Fruit fly (Drosophila melanogaster) whole organism, embryonic: ENCODE results near the gene CG32772.

Experiments used
- CG10654 ChIP-seq: fragments of 200-800 bp; sonication (Bioruptor generic); optimal IDR thresholded peaks from 2 replicates; lab custom pipeline; 2016; ENCODE audit warnings: missing biosample characterization, missing genetic modification characterization
- CG10959 ChIP-seq: fragments of 200-800 bp; sonication (Bioruptor generic); IDR thresholded peaks from 2 replicates; pipeline ENCODE4 v1.3.6; 2022; ENCODE audit warnings: missing biosample characterization, missing genetic modification characterization
- CG12942 ChIP-seq: fragments of 200-800 bp; sonication (Bioruptor generic); optimal IDR thresholded peaks from 3 replicates; lab custom pipeline; 2016; ENCODE audit warnings: missing biosample characterization, missing genetic modification characterization
- CG13123 ChIP-seq: fragments of 200-800 bp; sonication (Bioruptor generic); optimal IDR thresholded peaks from 2 replicates; lab custom pipeline; 2016; ENCODE audit warnings: missing biosample characterization, missing genetic modification characterization
- CG13775 ChIP-seq: fragments of 200-800 bp; sonication (Bioruptor generic); optimal IDR thresholded peaks from 3 replicates; lab custom pipeline; 2017; ENCODE audit warnings: missing biosample characterization, mild to moderate bottlenecking, missing genetic modification characterization
- CG14965 ChIP-seq: fragments of 200-800 bp; sonication (Bioruptor generic); optimal IDR thresholded peaks from 2 replicates; lab custom pipeline; 2016; ENCODE audit warnings: missing biosample characterization, missing genetic modification characterization, borderline replicate concordance
- CG16863 ChIP-seq: fragments of 200-800 bp; sonication (Bioruptor generic); optimal IDR thresholded peaks from 3 replicates; lab custom pipeline; 2016; ENCODE audit warnings: missing biosample characterization, missing genetic modification characterization
- CG17186 ChIP-seq: fragments of 200-800 bp; sonication (Bioruptor generic); optimal IDR thresholded peaks from 3 replicates; lab custom pipeline; 2017; ENCODE audit warnings: missing biosample characterization, missing genetic modification reagents, missing genetic modification characterization
- CG17802 ChIP-seq: fragments of 200-800 bp; sonication (Bioruptor generic); optimal IDR thresholded peaks from 2 replicates; lab custom pipeline; 2018; ENCODE audit warnings: missing biosample characterization, mild to moderate bottlenecking, missing genetic modification characterization, moderate library complexity
- CG18476 ChIP-seq: fragments of 200-800 bp; sonication (Bioruptor generic); optimal IDR thresholded peaks from 2 replicates; lab custom pipeline; 2016; ENCODE audit warnings: missing biosample characterization, mild to moderate bottlenecking, missing genetic modification characterization
- CG2202 ChIP-seq: fragments of 200-800 bp; sonication (Bioruptor generic); optimal IDR thresholded peaks from 2 replicates; lab custom pipeline; 2018; ENCODE audit warnings: missing biosample characterization, mild to moderate bottlenecking, missing genetic modification characterization
- CG31441 ChIP-seq: fragments of 200-800 bp; sonication (Bioruptor generic); IDR thresholded peaks from 2 replicates; pipeline ENCODE4 v1.3.6; 2022; ENCODE audit warnings: missing biosample characterization, missing genetic modification characterization
- CG32767 ChIP-seq: fragments of 200-800 bp; sonication (Bioruptor generic); IDR thresholded peaks from 2 replicates; pipeline ENCODE4 v1.3.6; 2022; ENCODE audit warnings: missing biosample characterization, missing genetic modification characterization
- CG6813 ChIP-seq: fragments of 200-800 bp; sonication (Bioruptor generic); optimal IDR thresholded peaks from 2 replicates; lab custom pipeline; 2017; ENCODE audit warnings: missing biosample characterization, missing genetic modification characterization, mild to moderate bottlenecking, moderate library complexity, missing genetic modification reagents
- CG7928 ChIP-seq: fragments of 200-800 bp; sonication (Bioruptor generic); optimal IDR thresholded peaks from 2 replicates; lab custom pipeline; 2017; ENCODE audit warnings: missing biosample characterization, mild to moderate bottlenecking, missing genetic modification characterization
- CG8359 ChIP-seq: fragments of 200-800 bp; sonication (Bioruptor generic); optimal IDR thresholded peaks from 2 replicates; lab custom pipeline; 2017; ENCODE audit warnings: missing biosample characterization, mild to moderate bottlenecking, missing genetic modification characterization, borderline replicate concordance
- CG9215 ChIP-seq: fragments of 200-800 bp; sonication (Bioruptor generic); IDR thresholded peaks from 2 replicates; pipeline ENCODE4 v1.3.6; 2022; ENCODE audit warnings: missing biosample characterization, missing genetic modification characterization
- CG9876 ChIP-seq: fragments of 200-800 bp; sonication (Bioruptor generic); optimal IDR thresholded peaks from 2 replicates; lab custom pipeline; 2016; ENCODE audit warnings: missing biosample characterization, missing genetic modification characterization
- D ChIP-seq, 2 experiments: fragments of 200-800 bp in 1 of 2; fragments of >200 bp in 1 of 2; sonication (Bioruptor generic) in 1 of 2; optimal IDR thresholded peaks; 2 replicates in 1 of 2; 3 replicates in 1 of 2; lab custom pipeline; 2017; ENCODE audit warnings: mild to moderate bottlenecking in 1 of 2, missing biosample characterization in 1 of 2, missing genetic modification characterization in 1 of 2, missing genetic modification reagents in 1 of 2
- Doc2 ChIP-seq: fragments of 200-800 bp; sonication (Bioruptor generic); IDR thresholded peaks from 2 replicates; pipeline ENCODE4 v1.3.6; 2022; ENCODE audit warnings: missing biosample characterization, missing genetic modification characterization
- Dref ChIP-seq: fragments of 200-800 bp; sonication (Bioruptor generic); IDR thresholded peaks from 2 replicates; pipeline ENCODE4 v1.3.6; 2022; ENCODE audit warnings: missing biosample characterization, missing genetic modification characterization
- Eip74EF ChIP-seq, 2 experiments: fragments of 200-800 bp in 1 of 2; fragments of >200 bp in 1 of 2; sonication (Bioruptor generic) in 1 of 2; optimal IDR thresholded peaks; 2 replicates each; lab custom pipeline; 2017 to 2019; ENCODE audit warnings: missing biosample characterization in 2 of 2, missing genetic modification characterization in 2 of 2, mild to moderate bottlenecking in 1 of 2, moderate library complexity in 1 of 2
- Ets65A ChIP-seq: fragments of 200-800 bp; sonication (Bioruptor generic); peaks from one replicate; lab custom pipeline; 2016; ENCODE audit warnings: missing biosample characterization, missing genetic modification characterization
- Gug ChIP-seq: fragments of 200-800 bp; sonication (Bioruptor generic); IDR thresholded peaks from 4 replicates; pipeline ENCODE4 v1.3.6; 2022; ENCODE audit warnings: missing biosample characterization, missing genetic modification characterization
- H15 ChIP-seq: fragments of 200-800 bp; sonication (Bioruptor generic); IDR thresholded peaks from 3 replicates; pipeline ENCODE4 v1.3.6; 2022; ENCODE audit warnings: missing biosample characterization, missing genetic modification characterization
- HmgZ ChIP-seq: fragments of 200-800 bp; sonication (Bioruptor generic); optimal IDR thresholded peaks from 2 replicates; lab custom pipeline; 2018; ENCODE audit warnings: missing biosample characterization, mild to moderate bottlenecking, missing genetic modification characterization
- Max ChIP-seq: fragments of 200-800 bp; sonication (Bioruptor generic); optimal IDR thresholded peaks from 2 replicates; lab custom pipeline; 2016; ENCODE audit warnings: missing biosample characterization, mild to moderate bottlenecking, missing genetic modification characterization
- NK7.1 ChIP-seq: fragments of 200-800 bp; sonication (Bioruptor generic); optimal IDR thresholded peaks from 3 replicates; lab custom pipeline; 2016; ENCODE audit warnings: missing biosample characterization, missing genetic modification characterization
- Scr ChIP-seq: fragments of 200-800 bp; sonication (Bioruptor generic); IDR thresholded peaks from 2 replicates; pipeline ENCODE4 v1.3.6; 2022; ENCODE audit warnings: missing biosample characterization, missing genetic modification characterization; ENCODE audit not compliant: partially characterized antibody
- Side ChIP-seq: fragments of 200-800 bp; sonication (Bioruptor generic); optimal IDR thresholded peaks from 2 replicates; lab custom pipeline; 2016; ENCODE audit warnings: missing biosample characterization, missing genetic modification characterization
- Usf ChIP-seq: fragments of 200-800 bp; sonication (Bioruptor generic); optimal IDR thresholded peaks from 2 replicates; lab custom pipeline; 2017; ENCODE audit warnings: missing genotype, missing biosample characterization, missing genetic modification characterization
- amos ChIP-seq: fragments of 200-800 bp; sonication (Bioruptor generic); IDR thresholded peaks from 2 replicates; pipeline ENCODE4 v1.3.6; 2022; ENCODE audit warnings: missing biosample characterization, missing genetic modification characterization; ENCODE audit not compliant: partially characterized antibody
- ase ChIP-seq: fragments of 200-800 bp; sonication (Bioruptor generic); IDR thresholded peaks from 3 replicates; pipeline ENCODE4 v1.3.6; 2022; ENCODE audit warnings: missing biosample characterization, missing genetic modification characterization
- cad ChIP-seq: fragments of >200 bp; optimal IDR thresholded peaks from 2 replicates; lab custom pipeline; 2017; ENCODE audit warnings: missing biosample characterization, missing genetic modification characterization
- cas ChIP-seq: fragments of 200-800 bp; sonication (Bioruptor generic); IDR thresholded peaks from 2 replicates; pipeline ENCODE4 v1.3.6; 2022; ENCODE audit warnings: missing biosample characterization, missing genetic modification characterization
- ci ChIP-seq: fragments of 200-800 bp; sonication (Bioruptor generic); IDR thresholded peaks from 3 replicates; pipeline ENCODE4 v1.3.6; 2022; ENCODE audit warnings: missing biosample characterization, missing genetic modification characterization
- corto ChIP-seq: fragments of 200-800 bp; sonication (Bioruptor generic); optimal IDR thresholded peaks from 2 replicates; lab custom pipeline; 2016; ENCODE audit warnings: missing biosample characterization, mild to moderate bottlenecking, missing genetic modification characterization, moderate library complexity
- danr ChIP-seq: fragments of 200-800 bp; sonication (Bioruptor generic); IDR thresholded peaks from 2 replicates; pipeline ENCODE4 v1.3.6; 2022; ENCODE audit warnings: missing biosample characterization, missing genetic modification characterization
- fu2 ChIP-seq: fragments of 200-800 bp; sonication (Bioruptor generic); optimal IDR thresholded peaks from 2 replicates; lab custom pipeline; 2016; ENCODE audit warnings: missing biosample characterization, missing genetic modification characterization
- gem ChIP-seq: fragments of 200-800 bp; sonication (Bioruptor generic); optimal IDR thresholded peaks from 2 replicates; lab custom pipeline; 2019; ENCODE audit warnings: missing biosample characterization, mild to moderate bottlenecking, missing genetic modification characterization, moderate library complexity
- gro ChIP-seq: fragments of 200-800 bp; sonication (Bioruptor generic); optimal IDR thresholded peaks from 2 replicates; lab custom pipeline; 2016; ENCODE audit warnings: missing biosample characterization, missing genetic modification characterization
- insv ChIP-seq, 2 experiments: fragments of 200-800 bp; sonication (Bioruptor generic); optimal IDR thresholded peaks; 3 replicates each; lab custom pipeline; 2016 to 2018; ENCODE audit warnings: missing biosample characterization in 2 of 2, missing genetic modification characterization in 2 of 2
- jing ChIP-seq: fragments of 200-800 bp; sonication (Bioruptor generic); optimal IDR thresholded peaks from 2 replicates; lab custom pipeline; 2018; ENCODE audit warnings: missing biosample characterization, mild to moderate bottlenecking, missing genetic modification characterization
- kni ChIP-seq: fragments of 200-800 bp; sonication (Bioruptor generic); optimal IDR thresholded peaks from 3 replicates; lab custom pipeline; 2017; ENCODE audit warnings: mild to moderate bottlenecking, missing biosample characterization, missing genetic modification reagents, missing genetic modification characterization
- mirr ChIP-seq: fragments of 200-800 bp; sonication (Bioruptor generic); optimal IDR thresholded peaks from 3 replicates; lab custom pipeline; 2018; ENCODE audit warnings: missing biosample characterization, mild to moderate bottlenecking, missing genetic modification characterization
- oc ChIP-seq: fragments of 200-800 bp; sonication (Bioruptor generic); optimal IDR thresholded peaks from 2 replicates; lab custom pipeline; 2018; ENCODE audit warnings: missing biosample characterization, mild to moderate bottlenecking, missing genetic modification characterization, moderate library complexity
- pfk ChIP-seq: fragments of 200-800 bp; sonication (Bioruptor generic); optimal IDR thresholded peaks from 2 replicates; lab custom pipeline; 2018; ENCODE audit warnings: missing biosample characterization, mild to moderate bottlenecking, missing genetic modification characterization, moderate library complexity
- sob ChIP-seq: fragments of 200-800 bp; sonication (Bioruptor generic); IDR thresholded peaks from 2 replicates; pipeline ENCODE4 v1.3.6; 2022; ENCODE audit warnings: missing biosample characterization, missing genetic modification characterization
- tgo ChIP-seq: fragments of 200-800 bp; sonication (Bioruptor generic); IDR thresholded peaks from 3 replicates; pipeline ENCODE4 v1.3.6; 2022; ENCODE audit warnings: missing biosample characterization, missing genetic modification characterization

CG32772 gene

dm6 chrX:4930100-4931010 lies 21.5 kb downstream of the CG32772 start (continued):
- no peak for TF ChIP-seq CG14965 (GFP tag; lab: Kevin White, UChicago)
- TF ChIP-seq Scr (GFP tag; lab: Robert Waterston, UW), result no peak
- no peak for TF ChIP-seq amos (GFP tag; lab: Robert Waterston, UW)
- no peak for TF ChIP-seq H15 (GFP tag; lab: Robert Waterston, UW)
- no peak for TF ChIP-seq Usf (GFP tag; lab: Kevin White, UChicago)
- TF ChIP-seq fu2 (GFP tag; lab: Kevin White, UChicago), result no peak
- peak; percentile 59 for TF ChIP-seq CG12942 (GFP tag; lab: Kevin White, UChicago)
- TF ChIP-seq corto, result no peak
- peak; percentile 37 for TF ChIP-seq gem (tag; lab: Kevin White, UChicago)
- TF ChIP-seq cas (GFP tag; lab: Robert Waterston, UW), result no peak
- TF ChIP-seq CG8359 (GFP tag; lab: Kevin White, UChicago), result no peak
- no peak for TF ChIP-seq ci (GFP tag; lab: Robert Waterston, UW)
- TF ChIP-seq mirr (GFP tag; lab: Kevin White, UChicago), result no peak
- TF ChIP-seq CG13123, result peak; percentile 27
- TF ChIP-seq CG32767 (GFP tag; lab: Robert Waterston, UW), result no peak
- TF ChIP-seq Eip74EF (GFP tag; optimal IDR thresholded peaks at IDR 0.05; lab: Kevin White, UChicago), result no peak
- no peak for TF ChIP-seq CG2202 (tag; lab: Kevin White, UChicago)
- TF ChIP-seq Dref (GFP tag; lab: Robert Waterston, UW), result no peak
- TF ChIP-seq NK7.1 (GFP tag; lab: Kevin White, UChicago), result no peak
- TF ChIP-seq jing (GFP tag; lab: Kevin White, UChicago), result no peak
- no peak for TF ChIP-seq CG13775 (GFP tag; lab: Kevin White, UChicago)
- TF ChIP-seq Gug, result no peak
- peak; percentile 29 for TF ChIP-seq CG10654 (GFP tag; lab: Kevin White, UChicago)
- no peak for TF ChIP-seq ase (GFP tag; lab: Robert Waterston, UW)
- no peak for TF ChIP-seq tgo (GFP tag; lab: Robert Waterston, UW)
- TF ChIP-seq CG17802 (tag; lab: Kevin White, UChicago), result no peak
- peak; percentile 26 for TF ChIP-seq Side (GFP tag; lab: Kevin White, UChicago)
- no peak for TF ChIP-seq oc (tag; lab: Kevin White, UChicago)
- no peak for TF ChIP-seq CG9876 (GFP tag; lab: Kevin White, UChicago)
- peak; percentile 1 for TF ChIP-seq gro (GFP tag; lab: Kevin White, UChicago)
- peak; percentile 28 for TF ChIP-seq CG17186
- no peak for TF ChIP-seq pfk
- peak; percentile 60 for TF ChIP-seq Max (GFP tag; lab: Kevin White, UChicago)
- TF ChIP-seq HmgZ (tag; lab: Kevin White, UChicago), result no peak
- peak in 1 of 2 experiments; percentile 44 for TF ChIP-seq insv (GFP tag; optimal IDR thresholded peaks at IDR 0.05; lab: Kevin White, UChicago)
- TF ChIP-seq CG16863, result peak; percentile 28
- no peak for TF ChIP-seq danr (GFP tag; lab: Robert Waterston, UW)
- TF ChIP-seq cad (GFP tag; lab: Kevin White, UChicago), result no peak
- no peak for TF ChIP-seq CG9215 (GFP tag; lab: Robert Waterston, UW)
- no peak for TF ChIP-seq CG6813 (GFP tag; lab: Kevin White, UChicago)
- no peak for TF ChIP-seq Doc2 (GFP tag; lab: Robert Waterston, UW)
- TF ChIP-seq CG31441 (GFP tag; lab: Robert Waterston, UW), result no peak
- peak; percentile 25 for TF ChIP-seq CG18476 (GFP tag; lab: Kevin White, UChicago)
- no peak for TF ChIP-seq CG10959
- no peak for TF ChIP-seq CG7928
- TF ChIP-seq kni (GFP tag; lab: Kevin White, UChicago), result peak; percentile 61
- TF ChIP-seq D (optimal IDR thresholded peaks at IDR 0.05; lab: Kevin White, UChicago), result no peak
- TF ChIP-seq D (GFP tag; optimal IDR thresholded peaks at IDR 0.05; lab: Kevin White, UChicago), result peak; percentile 47
- TF ChIP-seq Ets65A (GFP tag; lab: Kevin White, UChicago), result peak; percentile 77
- TF ChIP-seq sob, result no peak
